Worm (Caenorhabditis elegans): ENCODE data around the gene srd-1.

- no peak for TF ChIP-seq K11D2.4 (GFP tag; IDR thresholded peaks at IDR 0.05)
- no peak for TF ChIP-seq nhr-120 (GFP tag; IDR thresholded peaks at IDR 0.05)
- TF ChIP-seq efl-1 (GFP tag; optimal IDR thresholded peaks at IDR 0.05) = no peak
- no peak for TF ChIP-seq dpl-1 (GFP tag; optimal IDR thresholded peaks at IDR 0.05)
- TF ChIP-seq hlh-26 (GFP tag; conservative IDR thresholded peaks at IDR 0.05) = no peak
- TF ChIP-seq Y53F4B.3 (GFP tag; IDR thresholded peaks at IDR 0.05) = no peak
- TF ChIP-seq ceh-91 (GFP tag; IDR thresholded peaks at IDR 0.05) = no peak
These were observed 8.2 kb downstream of the srd-1 start, which contains the start of gene F33H1.4 for ce11 chrII:10174338-10174737.

Data from whole organism, young adult.